Fruit fly (Drosophila melanogaster): ENCODE results near the gene CG33489.

dm6 chr3L:11578211-11578673 lies 1.4 kb upstream of the CG33489 start, which contains the start of gene CG33270:
- TF ChIP-seq fd59A (GFP tag; optimal IDR thresholded peaks at IDR 0.05): no peak
- no peak for TF ChIP-seq CG6792 (GFP tag; optimal IDR thresholded peaks at IDR 0.05)

Data from whole organism, prepupa.